Worm (Caenorhabditis elegans) whole organism, mixed stage, embryonic: ENCODE data around the gene ZK686.1.

Experiments used
- ces-1 ChIP-seq: fragments of 150-350 bp; optimal IDR thresholded peaks from 2 replicates; lab custom pipeline; 2014; ENCODE audit warnings: missing biosample characterization, missing genetic modification reagents, missing genetic modification characterization
- cnd-1 ChIP-seq: fragments of 200-800 bp; sonication (Bioruptor generic); optimal IDR thresholded peaks from 2 replicates; lab custom pipeline; 2018; ENCODE audit warnings: mild to moderate bottlenecking, missing genetic modification characterization, missing compliant biosample characterization
- lin-13 ChIP-seq: fragments of 150-350 bp; optimal IDR thresholded peaks from 2 replicates; lab custom pipeline; 2014; ENCODE audit warnings: missing biosample characterization, missing genetic modification characterization
- lsy-2 ChIP-seq: fragments of 150-350 bp; optimal IDR thresholded peaks from 2 replicates; lab custom pipeline; 2014; ENCODE audit warnings: missing biosample characterization, missing genetic modification characterization
- mab-5 ChIP-seq: fragments of 150-350 bp; optimal IDR thresholded peaks from 2 replicates; lab custom pipeline; 2014; ENCODE audit warnings: missing biosample characterization, missing genetic modification characterization
- mep-1 ChIP-seq: fragments of 150-350 bp; optimal IDR thresholded peaks from 2 replicates; lab custom pipeline; 2017; ENCODE audit warnings: missing biosample characterization, missing genetic modification reagents, missing genetic modification characterization, inconsistent platforms
- nhr-12 ChIP-seq: fragments of 150-350 bp; optimal IDR thresholded peaks from 2 replicates; lab custom pipeline; 2014; ENCODE audit warnings: missing biosample characterization, missing genetic modification characterization
- nhr-237 ChIP-seq: fragments of 150-350 bp; optimal IDR thresholded peaks from 2 replicates; lab custom pipeline; 2014; ENCODE audit warnings: missing biosample characterization, missing genetic modification characterization
- nhr-28 ChIP-seq: fragments of 150-350 bp; optimal IDR thresholded peaks from 2 replicates; lab custom pipeline; 2014; ENCODE audit warnings: missing biosample characterization, missing genetic modification characterization
- nhr-76 ChIP-seq: sonication (generic microtip); optimal IDR thresholded peaks from 2 replicates; lab custom pipeline; 2017; ENCODE audit warnings: missing biosample characterization, missing genetic modification characterization
- snpc-4 ChIP-seq: fragments of 150-350 bp; optimal IDR thresholded peaks from 2 replicates; lab custom pipeline; 2014; ENCODE audit warnings: missing biosample characterization, missing genetic modification characterization
- sptf-1 ChIP-seq: sonication (generic microtip); optimal IDR thresholded peaks from 2 replicates; lab custom pipeline; 2017; ENCODE audit warnings: mild to moderate bottlenecking, missing genetic modification characterization, moderate library complexity, missing compliant biosample characterization
- unc-62 ChIP-seq: fragments of 150-350 bp; optimal IDR thresholded peaks from 2 replicates; lab custom pipeline; 2014; ENCODE audit warnings: missing biosample characterization, missing genetic modification reagents, missing genetic modification characterization
- ztf-11 ChIP-seq: fragments of 150-350 bp; optimal IDR thresholded peaks from 2 replicates; lab custom pipeline; 2014; ENCODE audit warnings: missing biosample characterization, missing genetic modification characterization

ce11 chrIII:7723412-7724068 is 49.4 kb upstream of the ZK686.1 start:
- TF ChIP-seq nhr-12 (tag; lab: Kevin White, UChicago): no peak
- TF ChIP-seq nhr-28 (tag; lab: Kevin White, UChicago): no peak
- no peak for TF ChIP-seq lin-13 (tag; lab: Kevin White, UChicago)
- TF ChIP-seq nhr-237 (tag; lab: Kevin White, UChicago): no peak
- TF ChIP-seq ces-1 (GFP tag; lab: Kevin White, UChicago): peak; percentile 97
- TF ChIP-seq sptf-1: no peak
- TF ChIP-seq nhr-76 (tag; lab: Kevin White, UChicago): no peak
- TF ChIP-seq cnd-1 (tag; lab: Kevin White, UChicago): no peak
- no peak for TF ChIP-seq ztf-11 (tag; lab: Kevin White, UChicago)
- no peak for TF ChIP-seq mab-5 (tag; lab: Kevin White, UChicago)
- peak; percentile 22 for TF ChIP-seq lsy-2 (tag; lab: Kevin White, UChicago)
- no peak for TF ChIP-seq unc-62 (GFP tag; lab: Kevin White, UChicago)
- no peak for TF ChIP-seq snpc-4 (tag; lab: Kevin White, UChicago)
- TF ChIP-seq mep-1: no peak
